Fruit fly (Drosophila melanogaster): ENCODE data around the gene frac.

dm6 chr3L:7544639-7545183 lies 17.7 kb upstream of the frac start:
- no peak for TF ChIP-seq CG31627 (GFP tag; optimal IDR thresholded peaks at IDR 0.05)
- TF ChIP-seq Sox15 (GFP tag; optimal IDR thresholded peaks at IDR 0.05) = no peak
- no peak for TF ChIP-seq salr (GFP tag; optimal IDR thresholded peaks at IDR 0.05)
- TF ChIP-seq Gug (GFP tag; IDR thresholded peaks at IDR 0.05) = no peak
- TF ChIP-seq CG11294 (GFP tag; IDR thresholded peaks at IDR 0.05) = no peak
- TF ChIP-seq CG6163 (GFP tag; IDR thresholded peaks at IDR 0.05) = no peak
- no peak for TF ChIP-seq CG3032 (tag; optimal IDR thresholded peaks at IDR 0.05)
- TF ChIP-seq Hr39 (GFP tag; optimal IDR thresholded peaks at IDR 0.05) = no peak
- no peak for TF ChIP-seq CG34406 (GFP tag; optimal IDR thresholded peaks at IDR 0.05)
- TF ChIP-seq lz (GFP tag; optimal IDR thresholded peaks at IDR 0.05) = no peak
